Worm (Caenorhabditis elegans) whole organism, L3 larva: ENCODE results near the gene C35A11.3.
A peak's percentile ranks its signal among the peaks of the same experiment; 100 is the strongest.

Experiments used
- ama-1 ChIP-seq: fragments of 150-350 bp; optimal IDR thresholded peaks from 2 replicates; lab custom pipeline; 2018
- ceh-82 ChIP-seq: fragments of 150-350 bp; optimal IDR thresholded peaks from 2 replicates; lab custom pipeline; 2014; ENCODE audit warnings: missing biosample characterization, missing genetic modification characterization
- egl-27 ChIP-seq: sonication (generic microtip); optimal IDR thresholded peaks from 4 replicates; lab custom pipeline; 2017; ENCODE audit warnings: missing biosample characterization, missing genetic modification reagents, missing genetic modification characterization
- elt-2 ChIP-seq: sonication (generic microtip); optimal IDR thresholded peaks from 2 replicates; lab custom pipeline; 2016; ENCODE audit warnings: missing genetic modification reagents, mild to moderate bottlenecking, missing genetic modification characterization, missing compliant biosample characterization
- mml-1 ChIP-seq: fragments of 150-350 bp; sonication (generic microtip); optimal IDR thresholded peaks from 3 replicates; lab custom pipeline; 2014; ENCODE audit warnings: missing biosample characterization, missing genetic modification characterization
- nhr-23 ChIP-seq: fragments of 150-350 bp; optimal IDR thresholded peaks from 2 replicates; lab custom pipeline; 2014; ENCODE audit warnings: missing biosample characterization, missing genetic modification reagents, missing genetic modification characterization
- nhr-76 ChIP-seq: fragments of 150-350 bp; sonication (generic microtip); optimal IDR thresholded peaks from 5 replicates; lab custom pipeline; 2014; ENCODE audit warnings: missing biosample characterization, missing genetic modification characterization
- unc-39 ChIP-seq: sonication (generic microtip); optimal IDR thresholded peaks from 4 replicates; lab custom pipeline; 2017; ENCODE audit warnings: missing biosample characterization, missing genetic modification characterization
- zag-1 ChIP-seq: fragments of 150-350 bp; optimal IDR thresholded peaks from 2 replicates; lab custom pipeline; 2014; ENCODE audit warnings: missing biosample characterization, missing genetic modification characterization

Gene C35A11.3

ce11 chrV:5412808-5413405, 40.7 kb downstream of the C35A11.3 start, which contains the start of gene F08F3.10:
Gene F08F3.10 (plus strand): TSS chrV:5413355.
- peak; percentile 49 for TF ChIP-seq ama-1 (lab: Kevin White, UChicago)
- TF ChIP-seq mml-1 = no peak
- TF ChIP-seq, all 47 proteins: peak for 1

- TF ChIP-seq unc-39 (tag; lab: Kevin White, UChicago) (no peak), ama-1 (lab: Kevin White, UChicago) (no peak), egl-27 (tag; lab: Kevin White, UChicago) (no peak), elt-2 (tag; lab: Kevin White, UChicago) (no peak)
These were observed 47.7 kb downstream of the C35A11.3 start, which contains the start of gene F08F3.6 for ce11 chrV:5419915-5420314. Gene F08F3.6 (minus strand): TSS chrV:5420067.

ce11 chrV:5423120-5423519, 50.9 kb downstream of the C35A11.3 start, which contains the start of gene cyp-14A5:
Gene cyp-14A5 (minus strand): TSS chrV:5423282.
- no peak for TF ChIP-seq ceh-82 (tag; lab: Kevin White, UChicago)
- TF ChIP-seq nhr-23 (tag; lab: Kevin White, UChicago) = no peak
- TF ChIP-seq nhr-76 (tag; lab: Kevin White, UChicago) = peak; percentile 40
- TF ChIP-seq zag-1 = no peak
